Fruit fly (Drosophila melanogaster) whole organism, embryonic: ENCODE measurements around the gene CG5386.

Experiments used
- Ada2b ChIP-seq: fragments of 200-800 bp; sonication (Bioruptor generic); IDR thresholded peaks from 2 replicates; pipeline ENCODE4 v1.3.6; 2022; ENCODE audit warnings: missing biosample characterization, missing genetic modification characterization
- CG1024 ChIP-seq: fragments of 200-800 bp; sonication (Bioruptor generic); IDR thresholded peaks from 2 replicates; pipeline ENCODE4 v1.3.6; 2022; ENCODE audit warnings: missing biosample characterization, missing genetic modification characterization
- CG10267 ChIP-seq: fragments of 200-800 bp; sonication (Bioruptor generic); optimal IDR thresholded peaks from 2 replicates; lab custom pipeline; 2018; ENCODE audit warnings: missing biosample characterization, mild to moderate bottlenecking, missing genetic modification characterization, moderate library complexity
- CG10321 ChIP-seq: fragments of 200-800 bp; sonication (Bioruptor generic); IDR thresholded peaks from 2 replicates; pipeline ENCODE4 v1.3.6; 2022; ENCODE audit warnings: missing biosample characterization, missing genetic modification characterization
- CG10654 ChIP-seq: fragments of 200-800 bp; sonication (Bioruptor generic); optimal IDR thresholded peaks from 2 replicates; lab custom pipeline; 2016; ENCODE audit warnings: missing biosample characterization, missing genetic modification characterization
- CG12236 ChIP-seq: fragments of 200-800 bp; sonication (Bioruptor generic); optimal IDR thresholded peaks from 2 replicates; lab custom pipeline; 2016; ENCODE audit warnings: missing biosample characterization, missing genetic modification characterization
- CG15011 ChIP-seq: fragments of 200-800 bp; sonication (Bioruptor generic); optimal IDR thresholded peaks from 3 replicates; lab custom pipeline; 2018; ENCODE audit warnings: missing biosample characterization, mild to moderate bottlenecking, missing genetic modification characterization
- CG15601 ChIP-seq: fragments of 200-800 bp; sonication (Bioruptor generic); optimal IDR thresholded peaks from 3 replicates; lab custom pipeline; 2019; ENCODE audit warnings: missing biosample characterization, mild to moderate bottlenecking, missing genetic modification characterization, moderate library complexity
- CG1603 ChIP-seq: fragments of 200-800 bp; sonication (Bioruptor generic); optimal IDR thresholded peaks from 2 replicates; lab custom pipeline; 2019; ENCODE audit warnings: missing biosample characterization, mild to moderate bottlenecking, missing genetic modification characterization, moderate library complexity
- CG17568 ChIP-seq: fragments of 200-800 bp; sonication (Bioruptor generic); optimal IDR thresholded peaks from 2 replicates; lab custom pipeline; 2018; ENCODE audit warnings: missing biosample characterization, mild to moderate bottlenecking, missing genetic modification characterization, moderate library complexity
- CG32772 ChIP-seq: fragments of 200-800 bp; sonication (Bioruptor generic); IDR thresholded peaks from 2 replicates; pipeline ENCODE4 v1.3.6; 2022; ENCODE audit warnings: missing biosample characterization, missing genetic modification characterization
- CG33557 ChIP-seq: fragments of 200-800 bp; sonication (Bioruptor generic); optimal IDR thresholded peaks from 2 replicates; lab custom pipeline; 2019; ENCODE audit warnings: missing biosample characterization, mild to moderate bottlenecking, missing genetic modification characterization, moderate library complexity
- CG34224 ChIP-seq: fragments of 200-800 bp; sonication (Bioruptor generic); IDR thresholded peaks from 3 replicates; pipeline ENCODE4 v1.3.6; 2022; ENCODE audit warnings: missing biosample characterization, missing genetic modification characterization; ENCODE audit not compliant: partially characterized antibody
- CG3726 ChIP-seq: fragments of 200-800 bp; sonication (Bioruptor generic); IDR thresholded peaks from 3 replicates; pipeline ENCODE4, ENCODE4 v1.3.6; 2022; ENCODE audit warnings: missing biosample characterization, missing genetic modification characterization
- CG3995 ChIP-seq: fragments of 200-800 bp; sonication (Bioruptor generic); optimal IDR thresholded peaks from 3 replicates; lab custom pipeline; 2016; ENCODE audit warnings: missing biosample characterization, missing genetic modification characterization
- CG43689 ChIP-seq: fragments of 200-800 bp; sonication (Bioruptor generic); IDR thresholded peaks from 2 replicates; pipeline ENCODE4 v1.3.6; 2022; ENCODE audit warnings: missing biosample characterization, missing genetic modification characterization
- CG6272 ChIP-seq: fragments of 200-800 bp; sonication (Bioruptor generic); IDR thresholded peaks from 2 replicates; pipeline ENCODE4 v1.3.6; 2022; ENCODE audit warnings: missing biosample characterization, missing genetic modification characterization
- CG7271 ChIP-seq: fragments of 200-800 bp; sonication (Bioruptor generic); optimal IDR thresholded peaks from 2 replicates; lab custom pipeline; 2018; ENCODE audit warnings: missing biosample characterization, mild to moderate bottlenecking, missing genetic modification characterization, moderate library complexity
- CG7372 ChIP-seq: fragments of 200-800 bp; sonication (Bioruptor generic); IDR thresholded peaks from 2 replicates; pipeline ENCODE4 v1.3.6; 2022; ENCODE audit warnings: missing biosample characterization, missing genetic modification characterization
- CG7839 ChIP-seq: fragments of 200-800 bp; sonication (Bioruptor generic); optimal IDR thresholded peaks from 3 replicates; lab custom pipeline; 2018; ENCODE audit warnings: missing biosample characterization, mild to moderate bottlenecking, missing genetic modification characterization, moderate library complexity
- CG8290 ChIP-seq, 3 experiments: fragments of 200-800 bp; sonication (Bioruptor generic); optimal IDR thresholded peaks; 2 replicates each; lab custom pipeline; 2016 to 2019; ENCODE audit warnings: missing biosample characterization in 3 of 3, missing genetic modification characterization in 3 of 3, mild to moderate bottlenecking in 2 of 3, moderate library complexity in 1 of 3
- CG9215 ChIP-seq: fragments of 200-800 bp; sonication (Bioruptor generic); IDR thresholded peaks from 2 replicates; pipeline ENCODE4 v1.3.6; 2022; ENCODE audit warnings: missing biosample characterization, missing genetic modification characterization
- H15 ChIP-seq: fragments of 200-800 bp; sonication (Bioruptor generic); IDR thresholded peaks from 3 replicates; pipeline ENCODE4 v1.3.6; 2022; ENCODE audit warnings: missing biosample characterization, missing genetic modification characterization
- Hr51 ChIP-seq, 2 experiments: fragments of 200-800 bp; sonication (Bioruptor generic); optimal IDR thresholded peaks; 2 replicates in 1 of 2; 3 replicates in 1 of 2; lab custom pipeline; 2016 to 2018; ENCODE audit warnings: missing biosample characterization in 2 of 2, missing genetic modification characterization in 2 of 2, mild to moderate bottlenecking in 1 of 2, moderate library complexity in 1 of 2
- Max ChIP-seq: fragments of 200-800 bp; sonication (Bioruptor generic); optimal IDR thresholded peaks from 2 replicates; lab custom pipeline; 2016; ENCODE audit warnings: missing biosample characterization, mild to moderate bottlenecking, missing genetic modification characterization
- Meics ChIP-seq: fragments of 200-800 bp; sonication (Bioruptor generic); optimal IDR thresholded peaks from 2 replicates; lab custom pipeline; 2017; ENCODE audit warnings: missing biosample characterization, mild to moderate bottlenecking, missing genetic modification characterization
- Neu2 ChIP-seq: fragments of 200-800 bp; sonication (Bioruptor generic); optimal IDR thresholded peaks from 3 replicates; lab custom pipeline; 2016; ENCODE audit warnings: missing biosample characterization, missing genetic modification characterization, borderline replicate concordance
- Rfx ChIP-seq: fragments of 200-800 bp; sonication (Bioruptor generic); IDR thresholded peaks from 2 replicates; pipeline ENCODE4 v1.3.6; 2022; ENCODE audit warnings: missing biosample characterization, missing genetic modification characterization
- Sry-β ChIP-seq: fragments of 200-800 bp; sonication (Bioruptor generic); optimal IDR thresholded peaks from 2 replicates; lab custom pipeline; 2018; ENCODE audit warnings: missing biosample characterization, mild to moderate bottlenecking, missing genetic modification characterization, moderate library complexity
- Trl ChIP-seq, 3 experiments: fragments of >200 bp in 2 of 3; fragments of 200-800 bp in 1 of 3; sonication (Bioruptor generic) in 1 of 3; optimal IDR thresholded peaks; 2 replicates in 1 of 3; 3 replicates in 2 of 3; lab custom pipeline; 2016 to 2017; ENCODE audit warnings: missing biosample characterization in 1 of 3, missing genetic modification characterization in 1 of 3
- cwo ChIP-seq: fragments of 200-800 bp; sonication (Bioruptor generic); optimal IDR thresholded peaks from 3 replicates; lab custom pipeline; 2017; ENCODE audit warnings: missing biosample characterization, missing genetic modification characterization, mild to moderate bottlenecking, moderate library complexity, missing genetic modification reagents
- dmrt99B ChIP-seq: fragments of 200-800 bp; sonication (Bioruptor generic); optimal IDR thresholded peaks from 2 replicates; lab custom pipeline; 2018; ENCODE audit warnings: missing biosample characterization, mild to moderate bottlenecking, missing genetic modification characterization, moderate library complexity
- gce ChIP-seq: fragments of 200-800 bp; sonication (Bioruptor generic); IDR thresholded peaks from 3 replicates; pipeline ENCODE4 v1.3.6; 2022; ENCODE audit warnings: missing biosample characterization, missing genetic modification characterization
- hth ChIP-seq: fragments of >200 bp; optimal IDR thresholded peaks from 2 replicates; lab custom pipeline; 2017; ENCODE audit warnings: inconsistent platforms
- knrl ChIP-seq: fragments of 200-800 bp; sonication (Bioruptor generic); IDR thresholded peaks from 3 replicates; pipeline ENCODE4 v1.3.6; 2022; ENCODE audit warnings: missing biosample characterization, missing genetic modification characterization; ENCODE audit not compliant: partially characterized antibody
- nau ChIP-seq: fragments of 200-800 bp; sonication (Bioruptor generic); optimal IDR thresholded peaks from 3 replicates; lab custom pipeline; 2017; ENCODE audit warnings: missing biosample characterization, mild to moderate bottlenecking, missing genetic modification characterization, missing genetic modification reagents
- pb ChIP-seq: fragments of 200-800 bp; sonication (Bioruptor generic); optimal IDR thresholded peaks from 3 replicates; lab custom pipeline; 2016; ENCODE audit warnings: missing biosample characterization, missing genetic modification characterization
- pho ChIP-seq: fragments of 200-800 bp; sonication (Bioruptor generic); optimal IDR thresholded peaks from 2 replicates; lab custom pipeline; 2016; ENCODE audit warnings: missing biosample characterization, missing genetic modification characterization
- repo ChIP-seq: fragments of 200-800 bp; sonication (Bioruptor generic); optimal IDR thresholded peaks from 2 replicates; lab custom pipeline; 2016; ENCODE audit warnings: missing biosample characterization, missing genetic modification characterization
- ro ChIP-seq: fragments of 200-800 bp; sonication (Bioruptor generic); IDR thresholded peaks from 2 replicates; pipeline ENCODE4 v1.3.6; 2022; ENCODE audit warnings: missing biosample characterization, missing genetic modification characterization
- sc ChIP-seq, 3 experiments: fragments of >200 bp in 2 of 3; fragments of 200-800 bp in 1 of 3; sonication (Bioruptor generic) in 1 of 3; optimal IDR thresholded peaks; 2 replicates in 2 of 3; 3 replicates in 1 of 3; lab custom pipeline; 2017; ENCODE audit warnings: mild to moderate bottlenecking in 1 of 3, missing biosample characterization in 1 of 3, missing genetic modification characterization in 1 of 3, missing genetic modification reagents in 1 of 3
- schlank ChIP-seq: fragments of 200-800 bp; sonication (Bioruptor generic); optimal IDR thresholded peaks from 2 replicates; lab custom pipeline; 2018; ENCODE audit warnings: missing biosample characterization, mild to moderate bottlenecking, missing genetic modification characterization
- scrt ChIP-seq: fragments of 200-800 bp; sonication (Bioruptor generic); optimal IDR thresholded peaks from 2 replicates; lab custom pipeline; 2018; ENCODE audit warnings: missing biosample characterization, mild to moderate bottlenecking, missing genetic modification characterization, moderate library complexity
- shn ChIP-seq: fragments of 200-800 bp; sonication (Bioruptor generic); optimal IDR thresholded peaks from 3 replicates; lab custom pipeline; 2016; ENCODE audit warnings: missing biosample characterization, missing genetic modification characterization
- stc ChIP-seq: fragments of 200-800 bp; sonication (Bioruptor generic); IDR thresholded peaks from 2 replicates; pipeline ENCODE4 v1.3.6; 2022; ENCODE audit warnings: missing biosample characterization, missing genetic modification characterization
- stwl ChIP-seq: fragments of 200-800 bp; sonication (Bioruptor generic); optimal IDR thresholded peaks from 3 replicates; lab custom pipeline; 2018; ENCODE audit warnings: missing biosample characterization, mild to moderate bottlenecking, missing genetic modification characterization, moderate library complexity
- trem ChIP-seq: fragments of 200-800 bp; optimal IDR thresholded peaks from 3 replicates; lab custom pipeline; 2019; ENCODE audit warnings: missing biosample characterization, mild to moderate bottlenecking, missing genetic modification characterization, moderate library complexity
- zen2 ChIP-seq: fragments of 200-800 bp; sonication (Bioruptor generic); IDR thresholded peaks from 3 replicates; pipeline ENCODE4 v1.3.6; 2022; ENCODE audit warnings: missing biosample characterization, missing genetic modification characterization; ENCODE audit not compliant: partially characterized antibody

The CG5386 gene

DNA sequence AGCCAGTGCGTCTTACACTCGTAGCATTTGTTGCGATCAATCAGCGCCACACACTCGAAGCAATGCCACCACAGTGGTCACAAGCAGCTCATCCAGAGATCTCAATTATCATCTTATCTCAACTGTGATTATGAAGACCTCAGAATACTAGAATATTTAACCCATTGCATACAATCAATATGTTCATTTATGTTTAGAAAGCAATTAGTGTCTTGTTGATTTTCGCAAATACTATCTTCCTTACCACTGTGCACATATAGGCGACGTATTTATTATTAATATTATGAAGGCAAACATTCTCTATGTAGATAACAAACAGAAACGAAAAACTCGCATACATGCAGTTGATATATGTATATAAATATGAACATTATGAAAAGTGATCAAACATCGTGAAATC is 16.8 kb upstream of the CG5386 start (continued):
- TF ChIP-seq dmrt99B (tag; lab: Kevin White, UChicago): peak; percentile 62
- peak; percentile 55 for TF ChIP-seq CG6272 (GFP tag; lab: Robert Waterston, UW)
- TF ChIP-seq Rfx: peak; percentile 69
- no peak for TF ChIP-seq CG9215
- no peak for TF ChIP-seq CG10321
- peak; percentile 74 for TF ChIP-seq CG17568 (GFP tag; lab: Kevin White, UChicago)
- TF ChIP-seq stc (GFP tag; lab: Robert Waterston, UW): peak; percentile 62
- peak; percentile 23; the same call in 1 of the 3 replicates for TF ChIP-seq gce (GFP tag; lab: Robert Waterston, UW)
- TF ChIP-seq CG15601 (tag; lab: Kevin White, UChicago): peak; percentile 86
- no peak for TF ChIP-seq hth (lab: Kevin White, UChicago)
- TF ChIP-seq CG1603: peak; percentile 85
- no peak for TF ChIP-seq schlank
- no peak for TF ChIP-seq CG8290 (GFP tag; optimal IDR thresholded peaks at IDR 0.05; lab: Kevin White, UChicago)
- TF ChIP-seq CG8290 (tag; optimal IDR thresholded peaks at IDR 0.05; lab: Kevin White, UChicago): peak; percentile 36 to 81
- TF ChIP-seq CG10654: peak; percentile 57
- TF ChIP-seq Sry-β (GFP tag; lab: Kevin White, UChicago): peak; percentile 42
- TF ChIP-seq CG33557 (GFP tag; lab: Kevin White, UChicago): peak; percentile 86
- TF ChIP-seq Hr51 (GFP tag; optimal IDR thresholded peaks at IDR 0.05; lab: Kevin White, UChicago): peak; percentile 27 to 58
- TF ChIP-seq nau (GFP tag; lab: Kevin White, UChicago): peak; percentile 86
- TF ChIP-seq shn (GFP tag; lab: Kevin White, UChicago): peak; percentile 36
- TF ChIP-seq Ada2b: peak; percentile 69
- TF ChIP-seq CG3995 (GFP tag; lab: Kevin White, UChicago): no peak
- TF ChIP-seq CG15011 (GFP tag; lab: Kevin White, UChicago): peak; percentile 62
- TF ChIP-seq Max: peak; percentile 77
- TF ChIP-seq zen2 (GFP tag; lab: Robert Waterston, UW): no peak
- TF ChIP-seq pho (GFP tag; lab: Kevin White, UChicago): no peak
- TF ChIP-seq CG1024 (GFP tag; lab: Robert Waterston, UW): peak; percentile 39; the same call in 1 of the 2 replicates
- TF ChIP-seq Meics (GFP tag; lab: Kevin White, UChicago): peak; percentile 52
- TF ChIP-seq CG34224 (GFP tag; lab: Robert Waterston, UW): no peak
- no peak for TF ChIP-seq CG32772 (GFP tag; lab: Robert Waterston, UW)
- TF ChIP-seq scrt: peak; percentile 6
- no peak for TF ChIP-seq Neu2
- TF ChIP-seq sc (optimal IDR thresholded peaks at IDR 0.05; lab: Kevin White, UChicago): no peak
- TF ChIP-seq sc (GFP tag; optimal IDR thresholded peaks at IDR 0.05; lab: Kevin White, UChicago): peak; percentile 89
- 0 out of 3 replicates have a peak, but pooled peaks have one; percentile 50 for TF ChIP-seq CG3726 (GFP tag; lab: Robert Waterston, UW)
- TF ChIP-seq trem: peak; percentile 52
- TF ChIP-seq knrl (GFP tag; lab: Robert Waterston, UW): no peak
- peak; percentile 65 for TF ChIP-seq CG10267 (tag; lab: Kevin White, UChicago)
- TF ChIP-seq Trl (optimal IDR thresholded peaks at IDR 0.05; lab: Kevin White, UChicago): no peak
- peak; percentile 76 for TF ChIP-seq Trl (GFP tag; optimal IDR thresholded peaks at IDR 0.05; lab: Kevin White, UChicago)
- peak; percentile 36; the same call in 1 of the 2 replicates for TF ChIP-seq CG7372 (GFP tag; lab: Robert Waterston, UW)
- peak; percentile 66 for TF ChIP-seq CG12236
- no peak for TF ChIP-seq repo (GFP tag; lab: Kevin White, UChicago)
- TF ChIP-seq stwl (tag; lab: Kevin White, UChicago): peak; percentile 23
- 0 out of 2 replicates have a peak, but pooled peaks have one; percentile 27 for TF ChIP-seq CG43689 (GFP tag; lab: Robert Waterston, UW)
- TF ChIP-seq CG7271 (tag; lab: Kevin White, UChicago): peak; percentile 82
- 0 out of 2 replicates have a peak, but pooled peaks have one; percentile 40 for TF ChIP-seq ro
- TF ChIP-seq H15 (GFP tag; lab: Robert Waterston, UW): no peak
- no peak for TF ChIP-seq pb (GFP tag; lab: Kevin White, UChicago)
- peak; percentile 54 for TF ChIP-seq cwo
- TF ChIP-seq CG7839 (tag; lab: Kevin White, UChicago): peak; percentile 54
